Fruit fly (Drosophila melanogaster) whole organism, wandering third instar larva: ENCODE data around the gene CG9667.

Source experiments
- Abd-B ChIP-seq: fragments of >200 bp; optimal IDR thresholded peaks from 2 replicates; lab custom pipeline; 2017; ENCODE audit warnings: missing biosample characterization, missing genetic modification characterization
- CG32264 ChIP-seq: fragments of 200-800 bp; sonication (Bioruptor generic); optimal IDR thresholded peaks from 2 replicates; lab custom pipeline; 2016; ENCODE audit warnings: missing biosample characterization, missing genetic modification characterization
- CG9705 ChIP-seq: fragments of 200-800 bp; sonication (Bioruptor generic); optimal IDR thresholded peaks from 2 replicates; lab custom pipeline; 2018; ENCODE audit warnings: missing biosample characterization, mild to moderate bottlenecking, missing genetic modification characterization
- CrebA ChIP-seq: fragments of 200-800 bp; sonication (Bioruptor generic); optimal IDR thresholded peaks from 2 replicates; lab custom pipeline; 2016; ENCODE audit warnings: missing biosample characterization, mild to moderate bottlenecking, missing genetic modification characterization, borderline replicate concordance
- Dfd ChIP-seq: fragments of >200 bp; optimal IDR thresholded peaks from 2 replicates; lab custom pipeline; 2017; ENCODE audit warnings: missing biosample characterization, missing genetic modification characterization
- Dif ChIP-seq: fragments of 200-275, 200-300 bp; sonication (Bioruptor generic); optimal IDR thresholded peaks from 2 replicates; lab custom pipeline; 2018; ENCODE audit warnings: missing biosample characterization, missing genetic modification characterization; ENCODE audit not compliant: partially characterized antibody
- HLH106 ChIP-seq: fragments of 200-800 bp; optimal IDR thresholded peaks from 3 replicates; lab custom pipeline; 2019; ENCODE audit warnings: missing biosample characterization, mild to moderate bottlenecking, missing genetic modification characterization, moderate library complexity
- Hnf4 ChIP-seq: fragments of 200-800 bp; sonication (Bioruptor generic); optimal IDR thresholded peaks from 2 replicates; lab custom pipeline; 2016; ENCODE audit warnings: missing biosample characterization, mild to moderate bottlenecking, missing genetic modification characterization
- Hr78 ChIP-seq: fragments of >200 bp; optimal IDR thresholded peaks from 2 replicates; lab custom pipeline; 2017; ENCODE audit warnings: missing biosample characterization, missing genetic modification characterization
- Hr83 ChIP-seq: fragments of 200-300 bp; sonication (Bioruptor generic); optimal IDR thresholded peaks from 2 replicates; lab custom pipeline; 2016; ENCODE audit warnings: missing biosample characterization, mild to moderate bottlenecking, missing genetic modification characterization, moderate library complexity; ENCODE audit not compliant: poor library complexity, severe bottlenecking
- Jra ChIP-seq: sonication (Bioruptor generic); optimal IDR thresholded peaks from 2 replicates; lab custom pipeline; 2016; ENCODE audit warnings: missing biosample characterization, missing genetic modification characterization
- Mio ChIP-seq: sonication (Bioruptor generic); optimal IDR thresholded peaks from 2 replicates; lab custom pipeline; 2016; ENCODE audit warnings: missing biosample characterization, missing genetic modification characterization
- Myc ChIP-seq: fragments of >200 bp; optimal IDR thresholded peaks from 2 replicates; lab custom pipeline; 2017
- N ChIP-seq: fragments of >200 bp; optimal IDR thresholded peaks from 2 replicates; lab custom pipeline; 2018; ENCODE audit warnings: missing biosample characterization, missing external identifiers, missing genetic modification characterization
- OdsH ChIP-seq: fragments of 200-800 bp; sonication (Bioruptor generic); optimal IDR thresholded peaks from 2 replicates; lab custom pipeline; 2016; ENCODE audit warnings: missing biosample characterization, mild to moderate bottlenecking, missing genetic modification characterization
- Rel ChIP-seq, 2 experiments: fragments of 200-800 bp; sonication (Bioruptor generic) in 1 of 2; optimal IDR thresholded peaks; 2 replicates in 1 of 2; 3 replicates in 1 of 2; lab custom pipeline; 2016 to 2019; ENCODE audit warnings: mild to moderate bottlenecking in 2 of 2, missing biosample characterization in 2 of 2, missing genetic modification characterization in 2 of 2, moderate library complexity in 1 of 2
- Sp1 ChIP-seq: fragments of 200-800 bp; sonication (Bioruptor generic); optimal IDR thresholded peaks from 3 replicates; lab custom pipeline; 2019; ENCODE audit warnings: missing biosample characterization, mild to moderate bottlenecking, missing genetic modification characterization, moderate library complexity
- Vsx2 ChIP-seq: fragments of 200-300, 225-300 bp; sonication (Bioruptor generic); optimal IDR thresholded peaks from 2 replicates; lab custom pipeline; 2018; ENCODE audit warnings: missing biosample characterization, missing genetic modification characterization; ENCODE audit not compliant: partially characterized antibody
- brk ChIP-seq: fragments of 200-800 bp; sonication (Bioruptor generic); optimal IDR thresholded peaks from 2 replicates; lab custom pipeline; 2016; ENCODE audit warnings: missing biosample characterization, mild to moderate bottlenecking, missing genetic modification characterization
- dl ChIP-seq, 2 experiments: fragments of 175-275, 200-275 bp in 1 of 2; fragments of 200-275 bp in 1 of 2; sonication (Bioruptor generic); optimal IDR thresholded peaks; lab custom pipeline; 2018; ENCODE audit warnings: mild to moderate bottlenecking in 2 of 2, missing biosample characterization in 2 of 2, missing genetic modification characterization in 2 of 2, moderate library complexity in 2 of 2; ENCODE audit not compliant: partially characterized antibody in 2 of 2, insufficient read depth in 1 of 2
- dmrt93B ChIP-seq: fragments of 200-800 bp; sonication (Bioruptor generic); optimal IDR thresholded peaks from 2 replicates; lab custom pipeline; 2018; ENCODE audit warnings: missing biosample characterization, mild to moderate bottlenecking, missing genetic modification characterization
- dsf ChIP-seq: sonication (Bioruptor generic); optimal IDR thresholded peaks from 2 replicates; lab custom pipeline; 2016; ENCODE audit warnings: missing biosample characterization, missing genetic modification characterization, borderline replicate concordance
- ey ChIP-seq: fragments of 200-800 bp; sonication (Bioruptor generic); optimal IDR thresholded peaks from 2 replicates; lab custom pipeline; 2016; ENCODE audit warnings: missing biosample characterization, missing genetic modification characterization
- foxo ChIP-seq, 2 experiments: fragments of 200-800 bp; sonication (Bioruptor generic); optimal IDR thresholded peaks; 2 replicates in 1 of 2; 3 replicates in 1 of 2; lab custom pipeline; 2016 to 2017; ENCODE audit warnings: missing biosample characterization in 2 of 2, missing genetic modification characterization in 2 of 2
- fru ChIP-seq: fragments of 200-800 bp; sonication (Bioruptor generic); optimal IDR thresholded peaks from 3 replicates; lab custom pipeline; 2016; ENCODE audit warnings: missing biosample characterization, mild to moderate bottlenecking, missing genetic modification characterization
- h ChIP-seq: fragments of 200-800 bp; sonication (Bioruptor generic); optimal IDR thresholded peaks from 3 replicates; lab custom pipeline; 2016; ENCODE audit warnings: missing biosample characterization, mild to moderate bottlenecking, missing genetic modification characterization
- jim ChIP-seq: fragments of 175-275, 200-325 bp; sonication (Bioruptor generic); optimal IDR thresholded peaks from 2 replicates; lab custom pipeline; 2016; ENCODE audit warnings: missing biosample characterization, mild to moderate bottlenecking, missing genetic modification characterization
- pan ChIP-seq: fragments of >200 bp; optimal IDR thresholded peaks from 2 replicates; lab custom pipeline; 2017
- psq ChIP-seq: fragments of 200-800 bp; sonication (Bioruptor generic); optimal IDR thresholded peaks from 3 replicates; lab custom pipeline; 2017; ENCODE audit warnings: missing biosample characterization, mild to moderate bottlenecking, missing genetic modification characterization, moderate library complexity
- rgr ChIP-seq: fragments of 200-800 bp; sonication (Bioruptor generic); optimal IDR thresholded peaks from 3 replicates; lab custom pipeline; 2016; ENCODE audit warnings: missing biosample characterization, mild to moderate bottlenecking, missing genetic modification characterization
- sage ChIP-seq: fragments of 200-800 bp; sonication (Bioruptor generic); optimal IDR thresholded peaks from 2 replicates; lab custom pipeline; 2016; ENCODE audit warnings: missing biosample characterization, mild to moderate bottlenecking, missing genetic modification characterization
- sv ChIP-seq: fragments of 200-800 bp; sonication (Bioruptor generic); optimal IDR thresholded peaks from 3 replicates; lab custom pipeline; 2016; ENCODE audit warnings: missing biosample characterization, missing genetic modification characterization
- tai ChIP-seq: sonication (Bioruptor generic); optimal IDR thresholded peaks from 2 replicates; lab custom pipeline; 2016; ENCODE audit warnings: missing biosample characterization, missing genetic modification characterization
- woc ChIP-seq: sonication (Bioruptor generic); optimal IDR thresholded peaks from 2 replicates; lab custom pipeline; 2016; ENCODE audit warnings: missing biosample characterization, mild to moderate bottlenecking, missing genetic modification characterization

Gene CG9667

dm6 chr3R:8126316-8127150 is at the start of gene CG9667, which contains the start of gene Arl8:
Gene CG9667, minus strand, starts transcription at chr3R:8126357.
Gene Arl8, plus strand, starts transcription at chr3R:8126605.
- no peak for TF ChIP-seq pan (lab: Kevin White, UChicago)
- no peak for TF ChIP-seq Rel (GFP tag; optimal IDR thresholded peaks at IDR 0.05; lab: Kevin White, UChicago)
- TF ChIP-seq Rel (tag; optimal IDR thresholded peaks at IDR 0.05; lab: Kevin White, UChicago), result peak; percentile 78
- peak in 1 of 2 experiments; percentile 57 for TF ChIP-seq foxo (GFP tag; optimal IDR thresholded peaks at IDR 0.05; lab: Kevin White, UChicago)
- TF ChIP-seq tai (GFP tag; lab: Kevin White, UChicago), result no peak
- no peak for TF ChIP-seq Dfd (GFP tag; lab: Kevin White, UChicago)
- TF ChIP-seq Vsx2 (GFP tag; lab: Kevin White, UChicago), result no peak
- peak; percentile 7 for TF ChIP-seq Jra (GFP tag; lab: Kevin White, UChicago)
- TF ChIP-seq CG32264 (GFP tag; lab: Kevin White, UChicago), result no peak
- TF ChIP-seq psq, result peak; percentile 47
- TF ChIP-seq OdsH (GFP tag; lab: Kevin White, UChicago), result peak; percentile 34
- peak; percentile 58 for TF ChIP-seq h (GFP tag; lab: Kevin White, UChicago)
- TF ChIP-seq Dif (GFP tag; lab: Kevin White, UChicago), result no peak
- peak; percentile 68 for TF ChIP-seq Sp1 (GFP tag; lab: Kevin White, UChicago)
- no peak for TF ChIP-seq dl (GFP tag; optimal IDR thresholded peaks at IDR 0.05; lab: Kevin White, UChicago; ENCODE audit: insufficient read depth in 1 of 2, partially characterized antibody in 2 of 2)
- peak; percentile 74 for TF ChIP-seq HLH106 (tag; lab: Kevin White, UChicago)
- TF ChIP-seq Hnf4 (GFP tag; lab: Kevin White, UChicago), result peak; percentile 51
- TF ChIP-seq Myc, result peak; percentile 58
- TF ChIP-seq ey, result no peak
- no peak for TF ChIP-seq Hr78 (GFP tag; lab: Kevin White, UChicago)
- TF ChIP-seq brk (GFP tag; lab: Kevin White, UChicago), result peak; percentile 79
- peak; percentile 54 for TF ChIP-seq sage
- no peak for TF ChIP-seq dsf (GFP tag; lab: Kevin White, UChicago)
- TF ChIP-seq N, result peak; percentile 16
- TF ChIP-seq rgr (GFP tag; lab: Kevin White, UChicago), result peak; percentile 45
- TF ChIP-seq jim (GFP tag; lab: Kevin White, UChicago), result no peak
- no peak for TF ChIP-seq CrebA (GFP tag; lab: Kevin White, UChicago)
- TF ChIP-seq CG9705 (GFP tag; lab: Kevin White, UChicago), result peak; percentile 1
- TF ChIP-seq dmrt93B (GFP tag; lab: Kevin White, UChicago), result peak; percentile 53
- no peak for TF ChIP-seq Mio (GFP tag; lab: Kevin White, UChicago)
- TF ChIP-seq woc (GFP tag; lab: Kevin White, UChicago), result peak; percentile 67
- peak; percentile 43 for TF ChIP-seq fru (GFP tag; lab: Kevin White, UChicago)

dm6 chr3R:8171489-8172161 is 45.5 kb upstream of the CG9667 start:
- no peak for TF ChIP-seq sage
- no peak for TF ChIP-seq HLH106 (tag; lab: Kevin White, UChicago)
- no peak for TF ChIP-seq Dfd (GFP tag; lab: Kevin White, UChicago)
- no peak for TF ChIP-seq fru (GFP tag; lab: Kevin White, UChicago)

dm6 chr3R:8164850-8165249 is 38.7 kb upstream of the CG9667 start:
- TF ChIP-seq Dif (GFP tag; lab: Kevin White, UChicago) (no peak), tai (GFP tag; lab: Kevin White, UChicago) (no peak), foxo (GFP tag; optimal IDR thresholded peaks at IDR 0.05; lab: Kevin White, UChicago) (no peak), Rel (GFP tag; optimal IDR thresholded peaks at IDR 0.05; lab: Kevin White, UChicago) (no peak), Rel (tag; optimal IDR thresholded peaks at IDR 0.05; lab: Kevin White, UChicago) (no peak), psq (no peak), Hr78 (GFP tag; lab: Kevin White, UChicago) (no peak), jim (GFP tag; lab: Kevin White, UChicago) (no peak), Hr83 (no peak), Abd-B (GFP tag; lab: Kevin White, UChicago) (no peak), N (no peak), CG9705 (GFP tag; lab: Kevin White, UChicago) (no peak), rgr (GFP tag; lab: Kevin White, UChicago) (no peak), brk (GFP tag; lab: Kevin White, UChicago) (no peak), Dfd (GFP tag; lab: Kevin White, UChicago) (no peak), sv (GFP tag; lab: Kevin White, UChicago) (no peak), Mio (GFP tag; lab: Kevin White, UChicago) (no peak)
